Fruit fly (Drosophila melanogaster) whole organism, prepupa: ENCODE data around the gene CG5892.

Experiments used
- Blimp-1 ChIP-seq: fragments of 200-800 bp; sonication (Bioruptor generic); optimal IDR thresholded peaks from 3 replicates; lab custom pipeline; 2017; ENCODE audit warnings: missing biosample characterization, missing genetic modification characterization, mild to moderate bottlenecking, moderate library complexity, missing genetic modification reagents
- CG11294 ChIP-seq: fragments of 200-800 bp; sonication (Bioruptor generic); IDR thresholded peaks from 2 replicates; pipeline ENCODE4 v1.3.6; 2022; ENCODE audit warnings: missing biosample characterization, missing genetic modification characterization
- CG11762 ChIP-seq: fragments of 200-800 bp; sonication (Bioruptor generic); optimal IDR thresholded peaks from 3 replicates; lab custom pipeline; 2016; ENCODE audit warnings: missing biosample characterization, missing genetic modification characterization; ENCODE audit not compliant: insufficient read depth
- CG11902 ChIP-seq: fragments of 200-800 bp; sonication (Bioruptor generic); optimal IDR thresholded peaks from 3 replicates; lab custom pipeline; 2016; ENCODE audit warnings: missing biosample characterization, missing genetic modification characterization
- CG15336 ChIP-seq: fragments of 200-800 bp; sonication (Bioruptor generic); IDR thresholded peaks from 2 replicates; pipeline ENCODE4 v1.3.6; 2022; ENCODE audit warnings: missing biosample characterization, missing genetic modification characterization
- CG1621 ChIP-seq: fragments of 200-800 bp; sonication (Bioruptor generic); optimal IDR thresholded peaks from 3 replicates; lab custom pipeline; 2018; ENCODE audit warnings: missing biosample characterization, mild to moderate bottlenecking, missing genetic modification characterization
- CG16779 ChIP-seq: fragments of 200-800 bp; sonication (Bioruptor generic); optimal IDR thresholded peaks from 3 replicates; lab custom pipeline; 2017; ENCODE audit warnings: missing biosample characterization, mild to moderate bottlenecking, missing genetic modification characterization
- CG31627 ChIP-seq: fragments of 200-800 bp; sonication (Bioruptor generic); optimal IDR thresholded peaks from 3 replicates; lab custom pipeline; 2016; ENCODE audit warnings: missing biosample characterization, missing genetic modification characterization
- CG34406 ChIP-seq: fragments of 200-800 bp; sonication (Bioruptor generic); optimal IDR thresholded peaks from 3 replicates; lab custom pipeline; 2016; ENCODE audit warnings: missing biosample characterization, missing genetic modification characterization
- CG3919 ChIP-seq: fragments of 200-800 bp; sonication (Bioruptor generic); optimal IDR thresholded peaks from 3 replicates; lab custom pipeline; 2016; ENCODE audit warnings: missing biosample characterization, missing genetic modification characterization
- CG4318 ChIP-seq: fragments of 200-800 bp; sonication (Bioruptor generic); optimal IDR thresholded peaks from 3 replicates; lab custom pipeline; 2017; ENCODE audit warnings: missing biosample characterization, mild to moderate bottlenecking, missing genetic modification characterization
- CG6276 ChIP-seq: fragments of 200-800 bp; sonication (Bioruptor generic); optimal IDR thresholded peaks from 2 replicates; lab custom pipeline; 2017; ENCODE audit warnings: missing biosample characterization, mild to moderate bottlenecking, missing genetic modification characterization
- CG6792 ChIP-seq: fragments of 200-800 bp; sonication (Bioruptor generic); optimal IDR thresholded peaks from 3 replicates; lab custom pipeline; 2016; ENCODE audit warnings: missing biosample characterization, missing genetic modification characterization
- CG6808 ChIP-seq: fragments of 200-800 bp; sonication (Bioruptor generic); optimal IDR thresholded peaks from 3 replicates; lab custom pipeline; 2017; ENCODE audit warnings: missing biosample characterization, missing genetic modification characterization, mild to moderate bottlenecking, moderate library complexity, missing genetic modification reagents
- CG6854 ChIP-seq: fragments of 200-800 bp; sonication (Bioruptor generic); optimal IDR thresholded peaks from 2 replicates; lab custom pipeline; 2017; ENCODE audit warnings: missing biosample characterization, mild to moderate bottlenecking, missing genetic modification characterization
- CG8119 ChIP-seq: fragments of 200-800 bp; sonication (Bioruptor generic); IDR thresholded peaks from 3 replicates; pipeline ENCODE4 v1.3.6; 2022; ENCODE audit warnings: missing biosample characterization, missing genetic modification characterization
- CG8319 ChIP-seq: fragments of 200-800 bp; sonication (Bioruptor generic); optimal IDR thresholded peaks from 3 replicates; lab custom pipeline; 2016; ENCODE audit warnings: missing biosample characterization, missing genetic modification characterization
- CG8632 ChIP-seq: fragments of 200-800 bp; sonication (Bioruptor generic); optimal IDR thresholded peaks from 3 replicates; lab custom pipeline; 2016; ENCODE audit warnings: missing biosample characterization, missing genetic modification characterization
- CG9139 ChIP-seq: fragments of 200-800 bp; sonication (Bioruptor generic); optimal IDR thresholded peaks from 3 replicates; lab custom pipeline; 2017; ENCODE audit warnings: missing biosample characterization, mild to moderate bottlenecking, missing genetic modification characterization
- Eip75B ChIP-seq: fragments of 200-800 bp; sonication (Bioruptor generic); optimal IDR thresholded peaks from 3 replicates; lab custom pipeline; 2016; ENCODE audit warnings: missing biosample characterization, missing genetic modification characterization
- Eip93F ChIP-seq: fragments of 200-800 bp; sonication (Bioruptor generic); optimal IDR thresholded peaks from 2 replicates; lab custom pipeline; 2016; ENCODE audit warnings: missing biosample characterization, mild to moderate bottlenecking, missing genetic modification characterization
- Ets21C ChIP-seq: fragments of 200-800 bp; sonication (Bioruptor generic); optimal IDR thresholded peaks from 3 replicates; lab custom pipeline; 2016; ENCODE audit warnings: missing biosample characterization, missing genetic modification characterization
- Ets96B ChIP-seq: fragments of 200-800 bp; optimal IDR thresholded peaks from 2 replicates; lab custom pipeline; 2019; ENCODE audit warnings: missing biosample characterization, mild to moderate bottlenecking, missing genetic modification characterization, moderate library complexity
- Hr38 ChIP-seq: sonication (Bioruptor generic); optimal IDR thresholded peaks from 2 replicates; lab custom pipeline; 2016; ENCODE audit warnings: missing biosample characterization, missing genetic modification characterization
- Hr39 ChIP-seq: fragments of 200-800 bp; sonication (Bioruptor generic); optimal IDR thresholded peaks from 2 replicates; lab custom pipeline; 2016; ENCODE audit warnings: missing biosample characterization, missing genetic modification characterization
- Lpt ChIP-seq: fragments of 200-800 bp; sonication (Bioruptor generic); optimal IDR thresholded peaks from 3 replicates; lab custom pipeline; 2016; ENCODE audit warnings: missing biosample characterization, missing genetic modification characterization
- Met ChIP-seq: fragments of 200-800 bp; sonication (Bioruptor generic); optimal IDR thresholded peaks from 3 replicates; lab custom pipeline; 2016; ENCODE audit warnings: missing biosample characterization, missing genetic modification characterization
- OdsH ChIP-seq: fragments of 200-800 bp; sonication (Bioruptor generic); optimal IDR thresholded peaks from 3 replicates; lab custom pipeline; 2016; ENCODE audit warnings: missing biosample characterization, missing genetic modification characterization
- Sox102F ChIP-seq: fragments of 200-800 bp; sonication (Bioruptor generic); optimal IDR thresholded peaks from 2 replicates; lab custom pipeline; 2016; ENCODE audit warnings: missing biosample characterization, mild to moderate bottlenecking, missing genetic modification characterization
- Sox15 ChIP-seq: fragments of 200-800 bp; sonication (Bioruptor generic); optimal IDR thresholded peaks from 3 replicates; lab custom pipeline; 2016; ENCODE audit warnings: missing biosample characterization, missing genetic modification characterization
- achi ChIP-seq: fragments of 200-800 bp; sonication (Bioruptor generic); optimal IDR thresholded peaks from 3 replicates; lab custom pipeline; 2016; ENCODE audit warnings: missing biosample characterization, missing genetic modification characterization
- acj6 ChIP-seq: fragments of 200-800 bp; sonication (Bioruptor generic); optimal IDR thresholded peaks from 3 replicates; lab custom pipeline; 2016; ENCODE audit warnings: missing biosample characterization, missing genetic modification characterization
- cyc ChIP-seq: fragments of 200-800 bp; sonication (Bioruptor generic); optimal IDR thresholded peaks from 3 replicates; lab custom pipeline; 2016; ENCODE audit warnings: missing biosample characterization, missing genetic modification characterization
- dac ChIP-seq: fragments of 200-800 bp; sonication (Bioruptor generic); optimal IDR thresholded peaks from 2 replicates; lab custom pipeline; 2017; ENCODE audit warnings: missing biosample characterization, mild to moderate bottlenecking, missing genetic modification characterization
- dsx ChIP-seq: fragments of 200-800 bp; optimal IDR thresholded peaks from 3 replicates; lab custom pipeline; 2019; ENCODE audit warnings: missing biosample characterization, mild to moderate bottlenecking, missing genetic modification characterization, moderate library complexity; ENCODE audit not compliant: poor library complexity, severe bottlenecking
- eg ChIP-seq: fragments of 200-800 bp; sonication (Bioruptor generic); IDR thresholded peaks from 3 replicates; pipeline ENCODE4 v1.3.6; 2022; ENCODE audit warnings: missing biosample characterization, missing genetic modification characterization
- esn ChIP-seq: fragments of 200-800 bp; sonication (Bioruptor generic); optimal IDR thresholded peaks from 2 replicates; lab custom pipeline; 2016; ENCODE audit warnings: missing biosample characterization, mild to moderate bottlenecking, missing genetic modification characterization, moderate library complexity
- fd59A ChIP-seq: fragments of 200-800 bp; sonication (Bioruptor generic); optimal IDR thresholded peaks from 2 replicates; lab custom pipeline; 2017; ENCODE audit warnings: missing biosample characterization, mild to moderate bottlenecking, missing genetic modification characterization, missing genetic modification reagents
- fd85E ChIP-seq: fragments of 200-800 bp; sonication (Bioruptor generic); optimal IDR thresholded peaks from 3 replicates; lab custom pipeline; 2016; ENCODE audit warnings: missing biosample characterization, missing genetic modification characterization
- fkh ChIP-seq: fragments of 200-800 bp; sonication (Bioruptor generic); optimal IDR thresholded peaks from 3 replicates; lab custom pipeline; 2017; ENCODE audit warnings: missing biosample characterization, mild to moderate bottlenecking, missing genetic modification characterization, moderate library complexity
- lz ChIP-seq: fragments of 200-800 bp; sonication (Bioruptor generic); optimal IDR thresholded peaks from 3 replicates; lab custom pipeline; 2016; ENCODE audit warnings: missing biosample characterization, missing genetic modification characterization
- net ChIP-seq: fragments of 200-800 bp; sonication (Bioruptor generic); optimal IDR thresholded peaks from 3 replicates; lab custom pipeline; 2016; ENCODE audit warnings: missing biosample characterization, missing genetic modification characterization
- salr ChIP-seq, 2 experiments: fragments of 200-800 bp; sonication (Bioruptor generic); optimal IDR thresholded peaks; 3 replicates each; lab custom pipeline; 2016 to 2018; ENCODE audit warnings: missing biosample characterization in 2 of 2, missing genetic modification characterization in 2 of 2, mild to moderate bottlenecking in 1 of 2
- spab ChIP-seq: fragments of 200-800 bp; sonication (Bioruptor generic); optimal IDR thresholded peaks from 2 replicates; lab custom pipeline; 2017; ENCODE audit warnings: missing biosample characterization, mild to moderate bottlenecking, missing genetic modification characterization, missing genetic modification reagents
- ss ChIP-seq, 2 experiments: fragments of 200-800 bp; sonication (Bioruptor generic); optimal IDR thresholded peaks; 2 replicates in 1 of 2; 3 replicates in 1 of 2; lab custom pipeline; 2017 to 2018; ENCODE audit warnings: mild to moderate bottlenecking in 2 of 2, missing biosample characterization in 2 of 2, missing genetic modification characterization in 2 of 2, moderate library complexity in 1 of 2
- svp ChIP-seq: fragments of 200-800 bp; sonication (Bioruptor generic); peaks from one replicate; lab custom pipeline; 2016; ENCODE audit warnings: missing biosample characterization, missing genetic modification characterization
- topi ChIP-seq: fragments of 200-800 bp; sonication (Bioruptor generic); optimal IDR thresholded peaks from 3 replicates; lab custom pipeline; 2016; ENCODE audit warnings: missing biosample characterization, missing genetic modification characterization

CG5892 gene

dm6 chr3R:21223453-21224057 is 18.9 kb upstream of the CG5892 start, which contains the start of the genes CG3337 and Nelf-A (continued):
- TF ChIP-seq Ets96B (tag; lab: Kevin White, UChicago) (peak; percentile 9), Eip93F (no peak), Blimp-1 (GFP tag; lab: Kevin White, UChicago) (no peak), CG11762 (GFP tag; lab: Kevin White, UChicago) (no peak), Sox15 (GFP tag; lab: Kevin White, UChicago) (no peak), dsx (GFP tag; lab: Kevin White, UChicago) (no peak), eg (GFP tag; lab: Robert Waterston, UW) (no peak)

dm6 chr3R:21224230-21224629 is 18.2 kb upstream of the CG5892 start:
- TF ChIP-seq CG6854 (GFP tag; lab: Kevin White, UChicago): no peak
- peak; percentile 47 for TF ChIP-seq CG6792 (GFP tag; lab: Kevin White, UChicago)
- TF ChIP-seq fd85E (GFP tag; lab: Kevin White, UChicago): no peak
- peak; percentile 27 for TF ChIP-seq CG11902 (GFP tag; lab: Kevin White, UChicago)
- peak; percentile 89 for TF ChIP-seq fkh (GFP tag; lab: Kevin White, UChicago)
- TF ChIP-seq topi (GFP tag; lab: Kevin White, UChicago): peak; percentile 62
- TF ChIP-seq CG1621 (tag; lab: Kevin White, UChicago): no peak
- peak; percentile 14 for TF ChIP-seq CG9139 (GFP tag; lab: Kevin White, UChicago)
- no peak for TF ChIP-seq dsx (GFP tag; lab: Kevin White, UChicago)
- no peak for TF ChIP-seq CG11762 (GFP tag; lab: Kevin White, UChicago)
- TF ChIP-seq CG6276 (GFP tag; lab: Kevin White, UChicago): no peak
- TF ChIP-seq CG34406: peak; percentile 50
- no peak for TF ChIP-seq Met (GFP tag; lab: Kevin White, UChicago)
- TF ChIP-seq acj6 (GFP tag; lab: Kevin White, UChicago): peak; percentile 56
- no peak for TF ChIP-seq CG11294 (GFP tag; lab: Robert Waterston, UW)
- no peak for TF ChIP-seq Ets96B (tag; lab: Kevin White, UChicago)
- TF ChIP-seq Hr38 (GFP tag; lab: Kevin White, UChicago): no peak
- TF ChIP-seq cyc (GFP tag; lab: Kevin White, UChicago): peak; percentile 10
- TF ChIP-seq eg (GFP tag; lab: Robert Waterston, UW): peak; percentile 76
- TF ChIP-seq Sox102F (GFP tag; lab: Kevin White, UChicago): no peak
- TF ChIP-seq spab (GFP tag; lab: Kevin White, UChicago): no peak
- TF ChIP-seq Eip75B (GFP tag; lab: Kevin White, UChicago): no peak
- TF ChIP-seq Ets21C (GFP tag; lab: Kevin White, UChicago): peak; percentile 15
- peak; percentile 44 for TF ChIP-seq CG8632
- peak; percentile 60 for TF ChIP-seq CG15336 (GFP tag; lab: Robert Waterston, UW)
- peak; percentile 36 for TF ChIP-seq CG31627 (GFP tag; lab: Kevin White, UChicago)
- no peak for TF ChIP-seq ss (GFP tag; optimal IDR thresholded peaks at IDR 0.05; lab: Kevin White, UChicago)
- no peak for TF ChIP-seq CG4318 (GFP tag; lab: Kevin White, UChicago)
- TF ChIP-seq CG8319 (GFP tag; lab: Kevin White, UChicago): no peak
- no peak for TF ChIP-seq Sox15 (GFP tag; lab: Kevin White, UChicago)
- no peak for TF ChIP-seq fd59A (GFP tag; lab: Kevin White, UChicago)
- no peak for TF ChIP-seq dac (GFP tag; lab: Kevin White, UChicago)
- TF ChIP-seq Lpt (GFP tag; lab: Kevin White, UChicago): peak; percentile 43
- TF ChIP-seq CG6808 (GFP tag; lab: Kevin White, UChicago): no peak
- TF ChIP-seq lz (GFP tag; lab: Kevin White, UChicago): peak; percentile 59
- TF ChIP-seq svp (GFP tag; lab: Kevin White, UChicago): no peak
- no peak for TF ChIP-seq CG16779
- TF ChIP-seq CG8119 (GFP tag; lab: Robert Waterston, UW): peak; percentile 65; the same call in 1 of the 3 replicates
- TF ChIP-seq Hr39 (GFP tag; lab: Kevin White, UChicago): peak; percentile 49
- TF ChIP-seq salr (GFP tag; optimal IDR thresholded peaks at IDR 0.05; lab: Kevin White, UChicago): no peak
- peak; percentile 56 for TF ChIP-seq CG3919 (GFP tag; lab: Kevin White, UChicago)
- TF ChIP-seq achi: no peak
- TF ChIP-seq Blimp-1 (GFP tag; lab: Kevin White, UChicago): no peak
- TF ChIP-seq Eip93F: no peak
- peak; percentile 46 for TF ChIP-seq net (GFP tag; lab: Kevin White, UChicago)
- no peak for TF ChIP-seq OdsH (GFP tag; lab: Kevin White, UChicago)
- peak; percentile 67 for TF ChIP-seq esn (GFP tag; lab: Kevin White, UChicago)
